Worm (Caenorhabditis elegans) whole organism, L4 larva: ENCODE measurements around the gene F10A3.4.

ENCODE experiments used
- F49E8.2 ChIP-seq: sonication (generic microtip); optimal IDR thresholded peaks from 2 replicates; lab custom pipeline; 2016; ENCODE audit warnings: missing compliant biosample characterization, mild to moderate bottlenecking, missing genetic modification characterization, borderline replicate concordance
- T26A8.4 ChIP-seq: fragments of 200-800 bp; sonication (Bioruptor generic); IDR thresholded peaks from 2 replicates; pipeline ENCODE4 v1.3.6; 2022; ENCODE audit warnings: missing genetic modification characterization, missing compliant biosample characterization
- Y75B8A.6 ChIP-seq: fragments of 200-800 bp; sonication (Bioruptor generic); IDR thresholded peaks from 2 replicates; pipeline ENCODE4 v1.3.6; 2022; ENCODE audit warnings: missing genetic modification reagents, missing genetic modification characterization, missing compliant biosample characterization
- ZK546.5 ChIP-seq, 2 experiments: sonication (generic microtip); optimal IDR thresholded peaks; 2 replicates each; lab custom pipeline; 2017; ENCODE audit warnings: missing biosample characterization in 2 of 2, missing genetic modification characterization in 2 of 2
- aha-1 ChIP-seq: fragments of 150-350 bp; peaks from one replicate; lab custom pipeline; 2014; ENCODE audit warnings: missing biosample characterization, missing genetic modification characterization
- aly-2 ChIP-seq: sonication (generic microtip); optimal IDR thresholded peaks from 2 replicates; lab custom pipeline; 2018; ENCODE audit warnings: missing biosample characterization, missing genetic modification characterization
- ceh-28 ChIP-seq: fragments of 150-350 bp; optimal IDR thresholded peaks from 2 replicates; lab custom pipeline; 2014; ENCODE audit warnings: missing biosample characterization, missing genetic modification reagents, missing genetic modification characterization
- ceh-82 ChIP-seq: sonication (generic microtip); optimal IDR thresholded peaks from 2 replicates; lab custom pipeline; 2017; ENCODE audit warnings: missing biosample characterization, missing genetic modification characterization
- ces-1 ChIP-seq: fragments of 150-350 bp; sonication (generic microtip); optimal IDR thresholded peaks from 4 replicates; lab custom pipeline; 2014; ENCODE audit warnings: missing biosample characterization, missing genetic modification reagents, missing genetic modification characterization
- daf-16 ChIP-seq, 3 experiments: sonication (generic microtip); optimal IDR thresholded peaks; 2 replicates each; lab custom pipeline; 2016 to 2017; ENCODE audit warnings: missing genetic modification characterization in 3 of 3, missing genetic modification reagents in 3 of 3, mild to moderate bottlenecking in 2 of 3, missing compliant biosample characterization in 2 of 3, missing biosample characterization in 1 of 3, moderate library complexity in 1 of 3
- daf-8 ChIP-seq: fragments of 200-800 bp; sonication (Bioruptor generic); IDR thresholded peaks from 2 replicates; pipeline ENCODE4 v1.3.6; 2022; ENCODE audit warnings: missing genetic modification characterization, missing compliant biosample characterization
- dmd-6 ChIP-seq: fragments of 200-800 bp; sonication (Bioruptor generic); IDR thresholded peaks from 2 replicates; pipeline ENCODE4 v1.3.6; 2022; ENCODE audit warnings: missing genetic modification reagents, missing genetic modification characterization, missing compliant biosample characterization
- dmd-8 ChIP-seq: fragments of 200-800 bp; sonication (Bioruptor generic); IDR thresholded peaks from 2 replicates; pipeline ENCODE4 v1.3.6; 2022; ENCODE audit warnings: missing genetic modification characterization, missing compliant biosample characterization
- dmd-9 ChIP-seq: fragments of 200-800 bp; sonication (Bioruptor generic); IDR thresholded peaks from 2 replicates; pipeline ENCODE4 v1.3.6; 2022; ENCODE audit warnings: missing genetic modification reagents, missing genetic modification characterization, missing compliant biosample characterization
- dve-1 ChIP-seq: sonication (generic microtip); optimal IDR thresholded peaks from 2 replicates; lab custom pipeline; 2017; ENCODE audit warnings: antibody characterized with exemption, mild to moderate bottlenecking, missing genetic modification characterization, missing compliant biosample characterization; ENCODE audit not compliant: insufficient read depth
- gei-8 ChIP-seq: fragments of 200-800 bp; sonication (Bioruptor generic); optimal IDR thresholded peaks from 2 replicates; lab custom pipeline; 2018; ENCODE audit warnings: mild to moderate bottlenecking, missing genetic modification characterization, missing compliant biosample characterization
- hlh-11 ChIP-seq: fragments of 200-800 bp; sonication (Bioruptor generic); optimal IDR thresholded peaks from 2 replicates; lab custom pipeline; 2018; ENCODE audit warnings: mild to moderate bottlenecking, missing genetic modification characterization, missing compliant biosample characterization
- hlh-30 ChIP-seq: sonication (generic microtip); optimal IDR thresholded peaks from 2 replicates; lab custom pipeline; 2017; ENCODE audit warnings: antibody characterized with exemption, mild to moderate bottlenecking, missing genetic modification characterization, missing compliant biosample characterization; ENCODE audit not compliant: insufficient read depth
- jun-1 ChIP-seq: fragments of 150-350 bp; optimal IDR thresholded peaks from 2 replicates; lab custom pipeline; 2014; ENCODE audit warnings: missing biosample characterization, missing genetic modification reagents, missing genetic modification characterization
- lim-7 ChIP-seq: fragments of 200-800 bp; sonication (Bioruptor generic); IDR thresholded peaks from 2 replicates; pipeline ENCODE4 v1.3.6; 2022; ENCODE audit warnings: missing genetic modification characterization, missing compliant biosample characterization
- lin-1 ChIP-seq: fragments of 200-800 bp; sonication (Bioruptor generic); IDR thresholded peaks from 2 replicates; pipeline ENCODE4 v1.3.6; 2022; ENCODE audit warnings: missing genetic modification reagents, missing genetic modification characterization, missing compliant biosample characterization
- lin-13 ChIP-seq: fragments of 150-350 bp; optimal IDR thresholded peaks from 2 replicates; lab custom pipeline; 2014; ENCODE audit warnings: missing biosample characterization, missing genetic modification reagents, missing genetic modification characterization
- lin-38 ChIP-seq: fragments of 200-800 bp; sonication (Bioruptor generic); IDR thresholded peaks from 2 replicates; pipeline ENCODE4 v1.3.6; 2022; ENCODE audit warnings: missing genetic modification reagents, missing genetic modification characterization, missing compliant biosample characterization
- madf-5 ChIP-seq, 2 experiments: fragments of 200-800 bp; sonication (Bioruptor generic); IDR thresholded peaks; 2 replicates each; pipeline ENCODE4 v1.3.6; 2022; ENCODE audit warnings: missing compliant biosample characterization in 2 of 2, missing genetic modification characterization in 2 of 2
- madf-9 ChIP-seq: fragments of 200-800 bp; sonication (Bioruptor generic); conservative IDR thresholded peaks from 2 replicates; pipeline ENCODE4 v1.3.6; 2022; ENCODE audit warnings: missing genetic modification reagents, missing genetic modification characterization, missing compliant biosample characterization
- mdl-1 ChIP-seq, 2 experiments: fragments of 150-350 bp in 1 of 2; sonication (generic microtip) in 1 of 2; optimal IDR thresholded peaks; 2 replicates each; lab custom pipeline; 2014 to 2017; ENCODE audit warnings: missing biosample characterization in 2 of 2, missing genetic modification characterization in 2 of 2
- nhr-28 ChIP-seq: fragments of 150-350 bp; optimal IDR thresholded peaks from 2 replicates; lab custom pipeline; 2014; ENCODE audit warnings: missing biosample characterization, missing genetic modification characterization
- nhr-41 ChIP-seq: fragments of 200-800 bp; sonication (Bioruptor generic); IDR thresholded peaks from 2 replicates; pipeline ENCODE4 v1.3.6; 2022; ENCODE audit warnings: missing genetic modification reagents, missing genetic modification characterization, missing compliant biosample characterization
- nhr-42 ChIP-seq: fragments of 200-800 bp; sonication (Bioruptor generic); IDR thresholded peaks from 2 replicates; pipeline ENCODE4 v1.3.6; 2022; ENCODE audit warnings: missing genetic modification characterization, missing compliant biosample characterization
- nhr-76 ChIP-seq: fragments of 150-350 bp; optimal IDR thresholded peaks from 2 replicates; lab custom pipeline; 2014; ENCODE audit warnings: missing biosample characterization, missing genetic modification characterization
- pha-4 ChIP-seq, 2 experiments: fragments of 150-350 bp in 1 of 2; fragments of 200-800 bp in 1 of 2; sonication (Bioruptor generic) in 1 of 2; IDR thresholded peaks in 1 of 2; optimal IDR thresholded peaks in 1 of 2; 2 replicates each; pipeline versions ENCODE4 v1.3.6 to Lab custom; 2014 to 2022; ENCODE audit warnings: missing genetic modification characterization in 2 of 2, missing genetic modification reagents in 2 of 2, missing biosample characterization in 1 of 2, missing compliant biosample characterization in 1 of 2
- pqm-1 ChIP-seq: sonication (generic microtip); optimal IDR thresholded peaks from 2 replicates; lab custom pipeline; 2017; ENCODE audit warnings: missing biosample characterization, missing genetic modification characterization
- saeg-2 ChIP-seq: fragments of 200-800 bp; sonication (Bioruptor generic); IDR thresholded peaks from 2 replicates; pipeline ENCODE4 v1.3.6; 2022; ENCODE audit warnings: missing genetic modification reagents, missing genetic modification characterization, missing compliant biosample characterization
- set-16 ChIP-seq: fragments of 200-800 bp; sonication (Bioruptor generic); IDR thresholded peaks from 2 replicates; pipeline ENCODE4 v1.3.6; 2022; ENCODE audit warnings: missing genetic modification reagents, missing genetic modification characterization, missing compliant biosample characterization
- spr-1 ChIP-seq: sonication (generic microtip); optimal IDR thresholded peaks from 2 replicates; lab custom pipeline; 2016; ENCODE audit warnings: mild to moderate bottlenecking, missing genetic modification characterization, missing compliant biosample characterization
- tag-97 ChIP-seq: fragments of 200-800 bp; sonication (Bioruptor generic); IDR thresholded peaks from 2 replicates; pipeline ENCODE4 v1.3.6; 2022; ENCODE audit warnings: missing genetic modification characterization, missing compliant biosample characterization
- tra-1 ChIP-seq: fragments of 200-800 bp; sonication (Bioruptor generic); IDR thresholded peaks from 2 replicates; pipeline ENCODE4 v1.3.6; 2022; ENCODE audit warnings: missing genetic modification reagents, missing genetic modification characterization, missing compliant biosample characterization
- unc-130 ChIP-seq: sonication (generic microtip); optimal IDR thresholded peaks from 2 replicates; lab custom pipeline; 2016; ENCODE audit warnings: missing genetic modification reagents, missing genetic modification characterization, missing compliant biosample characterization
- unc-62 ChIP-seq, 3 experiments: fragments of 150-350 bp in 1 of 3; sonication (generic microtip); optimal IDR thresholded peaks in 2 of 3; peaks in 1 of 3; 1 replicate in 1 of 3; 2 replicates in 2 of 3; lab custom pipeline; 2014 to 2017; ENCODE audit warnings: missing biosample characterization in 3 of 3, missing genetic modification characterization in 3 of 3, missing genetic modification reagents in 3 of 3, missing genotype in 1 of 3
- zfp-3 ChIP-seq: fragments of 200-800 bp; sonication (Bioruptor generic); conservative IDR thresholded peaks from 2 replicates; pipeline ENCODE4 v1.3.6; 2022; ENCODE audit warnings: missing genetic modification reagents, missing genetic modification characterization, missing compliant biosample characterization

F10A3.4 gene

DNA sequence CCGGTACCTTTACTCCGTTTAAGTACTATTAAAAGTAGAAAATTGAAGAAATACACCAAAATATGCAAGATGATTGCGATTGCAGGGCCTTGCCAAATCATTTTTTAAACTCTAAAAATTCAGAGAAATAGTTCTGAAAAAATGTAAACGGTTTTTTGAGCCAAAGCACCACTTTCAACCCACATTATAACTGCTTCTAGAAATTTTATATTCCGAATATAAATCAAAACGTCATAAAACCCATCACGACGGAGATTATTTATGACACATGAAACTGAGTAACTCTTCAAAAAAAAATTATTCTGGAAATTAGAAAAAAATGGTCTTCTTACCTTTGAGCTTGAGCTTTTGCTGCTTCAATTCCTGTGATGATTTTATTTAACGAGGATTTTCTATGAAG, 34.7 kb upstream of the F10A3.4 start, which contains the start of gene srxa-16:
Gene srxa-16, minus strand, starts transcription at position 101 of the 400 bp plus-strand sequence.
- no peak for TF ChIP-seq mdl-1 (tag; optimal IDR thresholded peaks at IDR 0.05; lab: Kevin White, UChicago)
- no peak for TF ChIP-seq madf-9 (GFP tag; lab: Robert Waterston, UW)
- TF ChIP-seq ZK546.5 (tag; optimal IDR thresholded peaks at IDR 0.05; lab: Kevin White, UChicago), result no peak
- TF ChIP-seq madf-5 (GFP tag; IDR thresholded peaks at IDR 0.05; lab: Robert Waterston, UW), result no peak
- TF ChIP-seq zfp-3 (GFP tag; lab: Robert Waterston, UW), result no peak

DNA sequence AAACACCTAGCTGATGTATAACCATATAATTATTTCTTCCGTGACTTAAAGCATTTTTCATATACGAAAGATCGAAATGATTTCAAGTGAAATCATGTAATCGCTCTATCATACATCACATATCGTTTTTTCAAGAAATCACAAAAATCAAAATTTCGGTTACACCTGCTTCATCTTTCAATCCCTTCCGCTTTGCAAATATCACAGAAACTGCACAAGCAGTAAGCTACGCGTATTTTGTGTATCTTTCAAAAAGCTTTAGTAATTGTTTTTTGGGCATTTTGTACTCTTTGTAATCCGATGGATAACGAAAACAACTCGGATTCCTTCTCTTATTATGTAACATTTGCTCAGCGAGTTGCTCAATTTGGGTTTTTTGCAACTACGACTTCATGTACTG, 33.5 kb upstream of the F10A3.4 start, which contains the start of gene str-25:
Gene str-25, plus strand, starts transcription at position 301 of the 400 bp plus-strand sequence.
- TF ChIP-seq dmd-8 (GFP tag; lab: Robert Waterston, UW), result no peak

ce11 chrV:16118601-16119000, 30.3 kb upstream of the F10A3.4 start, which contains the start of gene str-103:
Gene str-103 (minus strand): TSS chrV:16118701.
- TF ChIP-seq unc-130 (GFP tag; lab: Kevin White, UChicago) (no peak), dmd-8 (GFP tag; lab: Robert Waterston, UW) (no peak), hlh-11 (no peak), nhr-41 (no peak), nhr-42 (GFP tag; lab: Robert Waterston, UW) (no peak), jun-1 (no peak), lim-7 (GFP tag; lab: Robert Waterston, UW) (no peak), F49E8.2 (no peak)

DNA sequence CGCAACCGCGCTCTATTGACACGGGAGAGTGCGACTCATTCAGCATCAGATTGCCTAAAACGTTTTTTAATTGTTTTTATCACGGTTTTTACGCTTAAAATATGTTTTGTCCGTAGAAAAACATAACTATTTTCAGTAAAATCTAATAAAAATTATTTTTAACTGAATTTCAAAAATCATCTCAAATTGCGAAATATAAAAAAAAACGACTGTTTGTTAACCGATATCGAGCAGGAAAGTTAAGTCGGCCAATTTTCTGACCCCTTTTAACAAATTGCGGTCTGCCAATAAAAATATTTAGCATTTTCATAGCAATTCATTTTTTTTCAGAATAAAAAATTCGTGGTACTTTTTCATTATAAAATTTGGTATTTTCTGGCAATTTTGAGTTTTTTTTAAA, 28.4 kb upstream of the F10A3.4 start:
- TF ChIP-seq ZK546.5 (tag; optimal IDR thresholded peaks at IDR 0.05; lab: Kevin White, UChicago), result no peak
- no peak for TF ChIP-seq zfp-3 (GFP tag; lab: Robert Waterston, UW)
- no peak for TF ChIP-seq set-16
- peak; percentile 78 for TF ChIP-seq aha-1 (tag; lab: Kevin White, UChicago)
- no peak for TF ChIP-seq daf-8

DNA sequence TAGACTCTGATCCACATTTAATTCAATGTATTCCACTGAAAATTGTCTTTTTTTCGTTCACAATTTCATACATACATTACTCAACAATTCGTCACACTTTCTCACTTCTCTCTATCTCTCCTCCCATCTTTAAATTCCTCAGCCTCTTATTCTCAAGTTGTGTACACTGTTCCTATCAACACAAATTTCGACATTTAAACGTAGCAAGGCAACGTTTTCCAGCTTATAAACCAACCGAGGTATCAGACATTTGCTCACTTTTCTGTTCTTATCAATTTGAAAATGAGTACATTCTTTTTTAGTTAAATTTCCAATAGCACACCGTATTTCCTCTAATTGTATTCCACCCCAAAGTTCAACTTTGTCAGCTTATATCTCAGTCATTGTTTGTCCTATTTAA, 28.0 kb upstream of the F10A3.4 start, which contains the start of gene skr-3:
Gene skr-3, plus strand, starts transcription at position 163 of the 400 bp plus-strand sequence.
- TF ChIP-seq pqm-1 (tag; lab: Kevin White, UChicago) (peak; percentile 54), aly-2 (tag; lab: Kevin White, UChicago) (no peak), madf-9 (GFP tag; lab: Robert Waterston, UW) (no peak), nhr-42 (GFP tag; lab: Robert Waterston, UW) (no peak), dve-1 (peak; percentile 45), lin-13 (GFP tag; lab: Kevin White, UChicago) (no peak), ceh-28 (tag; lab: Kevin White, UChicago) (no peak), dmd-9 (GFP tag; lab: Robert Waterston, UW) (no peak), saeg-2 (GFP tag; lab: Robert Waterston, UW) (no peak), tra-1 (GFP tag; lab: Robert Waterston, UW) (0 out of 2 replicates have a peak, but pooled peaks have one; percentile 49), nhr-28 (tag; lab: Kevin White, UChicago) (peak; percentile 61), unc-62 (GFP tag; optimal IDR thresholded peaks at IDR 0.05 in 1 of 2; lab: Kevin White, UChicago) (peak in 1 of 2 experiments; percentile 14), unc-62 (tag; optimal IDR thresholded peaks at IDR 0.05; lab: Kevin White, UChicago) (no peak), dmd-6 (GFP tag; lab: Robert Waterston, UW) (peak; percentile 49; the same call in 1 of the 2 replicates), Y75B8A.6 (no peak), daf-16 (GFP tag; optimal IDR thresholded peaks at IDR 0.05; lab: Kevin White, UChicago) (no peak), daf-16 (tag; optimal IDR thresholded peaks at IDR 0.05; lab: Kevin White, UChicago) (peak; percentile 66), lin-1 (GFP tag; lab: Robert Waterston, UW) (no peak)

DNA sequence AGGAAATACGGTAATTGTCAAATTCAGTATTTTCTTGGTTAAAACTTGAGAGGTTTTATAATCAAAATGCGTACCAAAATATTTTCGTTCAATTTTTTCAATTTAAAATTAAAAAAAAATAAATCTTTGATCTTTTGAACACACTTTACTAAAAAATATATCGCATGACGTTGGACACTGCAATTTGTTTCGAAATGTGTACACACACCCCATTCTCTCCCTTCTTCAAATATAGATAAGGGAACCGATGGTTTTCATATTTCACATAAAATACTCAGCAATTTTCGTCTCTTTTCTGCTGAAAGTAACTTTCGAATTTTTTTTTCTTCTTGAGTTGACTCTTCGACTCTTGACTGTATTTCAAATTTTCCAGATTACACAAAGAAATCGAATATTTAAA, 27.5 kb upstream of the F10A3.4 start:
- peak; percentile 1 for TF ChIP-seq pqm-1 (tag; lab: Kevin White, UChicago)
- no peak for TF ChIP-seq saeg-2 (GFP tag; lab: Robert Waterston, UW)
- no peak for TF ChIP-seq hlh-30
- TF ChIP-seq tag-97 (GFP tag; lab: Robert Waterston, UW), result no peak
- TF ChIP-seq spr-1 (tag; lab: Kevin White, UChicago), result no peak
- no peak for TF ChIP-seq ces-1
- TF ChIP-seq T26A8.4 (GFP tag; lab: Robert Waterston, UW), result no peak
- TF ChIP-seq lin-38 (GFP tag; lab: Robert Waterston, UW), result no peak
- TF ChIP-seq nhr-28 (tag; lab: Kevin White, UChicago), result peak; percentile 60
- TF ChIP-seq gei-8 (GFP tag; lab: Kevin White, UChicago), result no peak
- TF ChIP-seq pha-4 (GFP tag; IDR thresholded peaks at IDR 0.05; lab: Robert Waterston, UW), result no peak
- peak; percentile 7 for TF ChIP-seq pha-4 (tag; optimal IDR thresholded peaks at IDR 0.05; lab: Kevin White, UChicago)
- TF ChIP-seq ceh-82, result no peak
- TF ChIP-seq nhr-76, result no peak
- TF ChIP-seq hlh-11, result no peak
